Fruit fly (Drosophila melanogaster) whole organism, embryonic: ENCODE measurements around the gene CG11898.

Experiments used
- Atf3 ChIP-seq: fragments of 200-800 bp; sonication (Bioruptor generic); optimal IDR thresholded peaks from 3 replicates; lab custom pipeline; 2016; ENCODE audit warnings: missing biosample characterization, missing genetic modification characterization
- C15 ChIP-seq: fragments of 200-800 bp; sonication (Bioruptor generic); IDR thresholded peaks from 3 replicates; pipeline ENCODE4 v1.3.6; 2022; ENCODE audit warnings: missing biosample characterization, missing genetic modification characterization
- CG10366 ChIP-seq: fragments of 200-800 bp; sonication (Bioruptor generic); IDR thresholded peaks from 2 replicates; pipeline ENCODE4 v1.3.6; 2022; ENCODE audit warnings: missing biosample characterization, missing genetic modification characterization
- CG11696 ChIP-seq: fragments of 200-800 bp; sonication (Bioruptor generic); IDR thresholded peaks from 2 replicates; pipeline ENCODE4 v1.3.6; 2022; ENCODE audit warnings: missing biosample characterization, missing genetic modification characterization
- CG1233 ChIP-seq: fragments of 200-800 bp; sonication (Bioruptor generic); optimal IDR thresholded peaks from 4 replicates; lab custom pipeline; 2018; ENCODE audit warnings: missing biosample characterization, mild to moderate bottlenecking, missing genetic modification characterization
- CG12744 ChIP-seq: fragments of 200-800 bp; sonication (Bioruptor generic); optimal IDR thresholded peaks from 2 replicates; lab custom pipeline; 2016; ENCODE audit warnings: missing biosample characterization, missing genetic modification characterization
- CG13287 ChIP-seq: fragments of 200-800 bp; sonication (Bioruptor generic); IDR thresholded peaks from 2 replicates; pipeline ENCODE4 v1.3.6; 2022; ENCODE audit warnings: missing biosample characterization, missing genetic modification characterization; ENCODE audit not compliant: partially characterized antibody
- CG15073 ChIP-seq: fragments of 200-800 bp; sonication (Bioruptor generic); optimal IDR thresholded peaks from 2 replicates; lab custom pipeline; 2016; ENCODE audit warnings: missing biosample characterization, missing genetic modification characterization
- CG15514 ChIP-seq: fragments of 200-800 bp; sonication (Bioruptor generic); optimal IDR thresholded peaks from 3 replicates; lab custom pipeline; 2017; ENCODE audit warnings: missing biosample characterization, missing genetic modification characterization, mild to moderate bottlenecking, moderate library complexity, missing genetic modification reagents
- CG16779 ChIP-seq: fragments of 200-800 bp; sonication (Bioruptor generic); IDR thresholded peaks from 2 replicates; pipeline ENCODE4 v1.3.6; 2022; ENCODE audit warnings: missing biosample characterization, missing genetic modification characterization
- CG17359 ChIP-seq: fragments of 200-800 bp; sonication (Bioruptor generic); optimal IDR thresholded peaks from 3 replicates; lab custom pipeline; 2018; ENCODE audit warnings: missing biosample characterization, mild to moderate bottlenecking, missing genetic modification characterization, moderate library complexity
- CG17612 ChIP-seq: fragments of 200-800 bp; sonication (Bioruptor generic); IDR thresholded peaks from 2 replicates; pipeline ENCODE4 v1.3.6; 2022; ENCODE audit warnings: missing biosample characterization, missing genetic modification characterization
- CG17912 ChIP-seq: fragments of 200-800 bp; sonication (Bioruptor generic); optimal IDR thresholded peaks from 2 replicates; lab custom pipeline; 2018; ENCODE audit warnings: missing biosample characterization, mild to moderate bottlenecking, missing genetic modification characterization
- CG1792 ChIP-seq: fragments of 200-800 bp; sonication (Bioruptor generic); optimal IDR thresholded peaks from 2 replicates; lab custom pipeline; 2016; ENCODE audit warnings: missing biosample characterization, missing genetic modification characterization
- CG1832 ChIP-seq: fragments of 200-800 bp; sonication (Bioruptor generic); optimal IDR thresholded peaks from 2 replicates; lab custom pipeline; 2017; ENCODE audit warnings: missing biosample characterization, mild to moderate bottlenecking, missing genetic modification characterization, inconsistent platforms
- CG18599 ChIP-seq: fragments of 200-800 bp; sonication (Bioruptor generic); optimal IDR thresholded peaks from 3 replicates; lab custom pipeline; 2017; ENCODE audit warnings: missing biosample characterization, missing genetic modification characterization, mild to moderate bottlenecking, moderate library complexity, missing genetic modification reagents
- CG2875 ChIP-seq: fragments of 200-800 bp; sonication (Bioruptor generic); optimal IDR thresholded peaks from 2 replicates; lab custom pipeline; 2017; ENCODE audit warnings: missing biosample characterization, mild to moderate bottlenecking, missing genetic modification characterization, missing genetic modification reagents
- CG34224 ChIP-seq: fragments of 200-800 bp; sonication (Bioruptor generic); IDR thresholded peaks from 3 replicates; pipeline ENCODE4 v1.3.6; 2022; ENCODE audit warnings: missing biosample characterization, missing genetic modification characterization; ENCODE audit not compliant: partially characterized antibody
- CG3838 ChIP-seq: fragments of 200-800 bp; sonication (Bioruptor generic); optimal IDR thresholded peaks from 3 replicates; lab custom pipeline; 2016; ENCODE audit warnings: missing biosample characterization, missing genetic modification characterization
- CG5245 ChIP-seq: fragments of 200-800 bp; sonication (Bioruptor generic); optimal IDR thresholded peaks from 3 replicates; lab custom pipeline; 2016; ENCODE audit warnings: missing biosample characterization, missing genetic modification characterization
- CG5953 ChIP-seq: fragments of 200-800 bp; sonication (Bioruptor generic); IDR thresholded peaks from 2 replicates; pipeline ENCODE4 v1.3.6; 2022; ENCODE audit warnings: missing biosample characterization, missing genetic modification characterization
- Chrac-16 ChIP-seq: fragments of 200-800 bp; sonication (Bioruptor generic); optimal IDR thresholded peaks from 3 replicates; lab custom pipeline; 2016; ENCODE audit warnings: missing biosample characterization, missing genetic modification characterization
- Dp ChIP-seq: fragments of 200-800 bp; sonication (Bioruptor generic); optimal IDR thresholded peaks from 2 replicates; lab custom pipeline; 2018; ENCODE audit warnings: missing biosample characterization, mild to moderate bottlenecking, missing genetic modification characterization, moderate library complexity
- E2f2 ChIP-seq: fragments of 200-800 bp; sonication (Bioruptor generic); IDR thresholded peaks from 2 replicates; pipeline ENCODE4 v1.3.6; 2022; ENCODE audit warnings: missing biosample characterization, missing genetic modification characterization
- Nf-YA ChIP-seq: fragments of 200-800 bp; sonication (Bioruptor generic); IDR thresholded peaks from 2 replicates; pipeline ENCODE4 v1.3.6; 2022; ENCODE audit warnings: missing biosample characterization, missing genetic modification characterization
- Nf-YC ChIP-seq: fragments of 200-800 bp; optimal IDR thresholded peaks from 3 replicates; lab custom pipeline; 2019; ENCODE audit warnings: missing biosample characterization, mild to moderate bottlenecking, missing genetic modification characterization, moderate library complexity
- Poxn ChIP-seq: fragments of 200-800 bp; sonication (Bioruptor generic); IDR thresholded peaks from 2 replicates; pipeline ENCODE4 v1.3.6; 2022; ENCODE audit warnings: missing biosample characterization, missing genetic modification characterization
- Sry-δ ChIP-seq: fragments of 200-800 bp; sonication (Bioruptor generic); optimal IDR thresholded peaks from 2 replicates; lab custom pipeline; 2016; ENCODE audit warnings: missing biosample characterization, missing genetic modification characterization
- Trl ChIP-seq, 3 experiments: fragments of >200 bp in 2 of 3; fragments of 200-800 bp in 1 of 3; sonication (Bioruptor generic) in 1 of 3; optimal IDR thresholded peaks; 2 replicates in 1 of 3; 3 replicates in 2 of 3; lab custom pipeline; 2016 to 2017; ENCODE audit warnings: missing biosample characterization in 1 of 3, missing genetic modification characterization in 1 of 3
- ab ChIP-seq: fragments of 200-800 bp; sonication (Bioruptor generic); optimal IDR thresholded peaks from 2 replicates; lab custom pipeline; 2016; ENCODE audit warnings: missing biosample characterization, missing genetic modification characterization
- ac ChIP-seq: fragments of 200-800 bp; sonication (Bioruptor generic); optimal IDR thresholded peaks from 3 replicates; lab custom pipeline; 2017; ENCODE audit warnings: missing biosample characterization, mild to moderate bottlenecking, missing genetic modification characterization
- bab2 ChIP-seq: fragments of 200-800 bp; sonication (Bioruptor generic); optimal IDR thresholded peaks from 2 replicates; lab custom pipeline; 2016; ENCODE audit warnings: missing biosample characterization, missing genetic modification characterization
- cad ChIP-seq: fragments of >200 bp; optimal IDR thresholded peaks from 2 replicates; lab custom pipeline; 2017; ENCODE audit warnings: missing biosample characterization, missing genetic modification characterization
- chm ChIP-seq: fragments of 200-800 bp; sonication (Bioruptor generic); IDR thresholded peaks from 2 replicates; pipeline ENCODE4 v1.3.6; 2022; ENCODE audit warnings: missing biosample characterization, missing genetic modification characterization
- cwo ChIP-seq: fragments of 200-800 bp; sonication (Bioruptor generic); optimal IDR thresholded peaks from 3 replicates; lab custom pipeline; 2017; ENCODE audit warnings: missing biosample characterization, missing genetic modification characterization, mild to moderate bottlenecking, moderate library complexity, missing genetic modification reagents
- emc ChIP-seq: fragments of 200-800 bp; sonication (Bioruptor generic); optimal IDR thresholded peaks from 2 replicates; lab custom pipeline; 2016; ENCODE audit warnings: missing biosample characterization, missing genetic modification characterization
- en ChIP-seq: fragments of 200-800 bp; sonication (Bioruptor generic); optimal IDR thresholded peaks from 2 replicates; lab custom pipeline; 2016; ENCODE audit warnings: missing biosample characterization, missing genetic modification characterization
- esg ChIP-seq: fragments of 200-800 bp; sonication (Bioruptor generic); conservative IDR thresholded peaks from 2 replicates; pipeline ENCODE4 v1.3.6; 2022; ENCODE audit warnings: missing biosample characterization, missing genetic modification characterization
- gsb ChIP-seq: fragments of 200-800 bp; sonication (Bioruptor generic); IDR thresholded peaks from 2 replicates; pipeline ENCODE4 v1.3.6; 2022; ENCODE audit warnings: missing biosample characterization, missing genetic modification characterization
- gt ChIP-seq: fragments of 200-800 bp; sonication (Bioruptor generic); IDR thresholded peaks from 2 replicates; pipeline ENCODE4 v1.3.6; 2022; ENCODE audit warnings: missing biosample characterization, missing genetic modification characterization
- knrl ChIP-seq: fragments of 200-800 bp; sonication (Bioruptor generic); IDR thresholded peaks from 3 replicates; pipeline ENCODE4 v1.3.6; 2022; ENCODE audit warnings: missing biosample characterization, missing genetic modification characterization; ENCODE audit not compliant: partially characterized antibody
- nerfin-1 ChIP-seq: fragments of 200-800 bp; sonication (Bioruptor generic); optimal IDR thresholded peaks from 3 replicates; lab custom pipeline; 2019; ENCODE audit warnings: missing biosample characterization, mild to moderate bottlenecking, missing genetic modification characterization, moderate library complexity
- pita ChIP-seq: fragments of 200-800 bp; sonication (Bioruptor generic); optimal IDR thresholded peaks from 2 replicates; lab custom pipeline; 2017; ENCODE audit warnings: missing biosample characterization, mild to moderate bottlenecking, missing genetic modification characterization
- schlank ChIP-seq: fragments of 200-800 bp; sonication (Bioruptor generic); optimal IDR thresholded peaks from 2 replicates; lab custom pipeline; 2018; ENCODE audit warnings: missing biosample characterization, mild to moderate bottlenecking, missing genetic modification characterization
- sens-2 ChIP-seq: fragments of 200-800 bp; sonication (Bioruptor generic); IDR thresholded peaks from 2 replicates; pipeline ENCODE4 v1.3.6; 2022; ENCODE audit warnings: missing biosample characterization, missing genetic modification characterization
- stwl ChIP-seq: fragments of 200-800 bp; sonication (Bioruptor generic); optimal IDR thresholded peaks from 3 replicates; lab custom pipeline; 2018; ENCODE audit warnings: missing biosample characterization, mild to moderate bottlenecking, missing genetic modification characterization, moderate library complexity
- ttk ChIP-seq: fragments of 200-800 bp; sonication (Bioruptor generic); IDR thresholded peaks from 2 replicates; pipeline ENCODE4 v2.1.2; 2022; ENCODE audit warnings: missing biosample characterization, missing genetic modification characterization
- unc-4 ChIP-seq: fragments of 200-800 bp; sonication (Bioruptor generic); IDR thresholded peaks from 2 replicates; pipeline ENCODE4 v1.3.6; 2022; ENCODE audit warnings: missing biosample characterization, missing genetic modification characterization; ENCODE audit not compliant: partially characterized antibody
- z ChIP-seq: fragments of 200-800 bp; sonication (Bioruptor generic); IDR thresholded peaks from 3 replicates; pipeline ENCODE4 v1.3.6; 2022; ENCODE audit warnings: missing biosample characterization, missing genetic modification characterization
- zen2 ChIP-seq: fragments of 200-800 bp; sonication (Bioruptor generic); IDR thresholded peaks from 3 replicates; pipeline ENCODE4 v1.3.6; 2022; ENCODE audit warnings: missing biosample characterization, missing genetic modification characterization; ENCODE audit not compliant: partially characterized antibody

Gene CG11898

DNA sequence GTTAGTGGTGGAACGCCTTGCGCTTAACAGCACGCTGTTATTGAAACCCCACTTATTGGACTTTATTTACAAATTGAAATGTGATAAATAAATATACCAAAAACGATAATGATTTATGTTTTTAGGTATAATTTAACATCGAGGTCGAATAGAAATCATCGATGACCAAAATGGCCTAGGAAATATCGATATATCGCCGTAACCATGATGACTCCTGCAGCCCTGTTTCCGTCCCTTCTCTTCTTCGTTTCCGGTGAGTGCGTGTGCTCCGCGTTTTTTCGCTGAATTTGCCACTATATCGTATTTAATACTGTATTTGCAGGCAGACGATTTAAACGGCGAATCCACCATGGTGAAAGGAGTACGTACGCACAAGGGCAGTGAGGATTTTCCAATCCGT lies 54.5 kb downstream of the CG11898 start, which contains the start of gene eEF1gamma (continued):
- peak; percentile 93 for TF ChIP-seq ttk (GFP tag; lab: Robert Waterston, UW)
- TF ChIP-seq CG1233 (GFP tag; lab: Kevin White, UChicago) = peak; percentile 98
- peak; percentile 97 for TF ChIP-seq sens-2
- TF ChIP-seq ac (GFP tag; lab: Kevin White, UChicago) = peak; percentile 92
- peak; percentile 93 for TF ChIP-seq C15 (GFP tag; lab: Robert Waterston, UW)
- TF ChIP-seq CG34224 = peak; percentile 91
- TF ChIP-seq Poxn = peak; percentile 69
- peak; percentile 82 for TF ChIP-seq E2f2 (GFP tag; lab: Robert Waterston, UW)
- peak; percentile 80 for TF ChIP-seq Chrac-16 (GFP tag; lab: Kevin White, UChicago)
- TF ChIP-seq en (GFP tag; lab: Kevin White, UChicago) = peak; percentile 93
- peak; percentile 87 for TF ChIP-seq CG5245 (GFP tag; lab: Kevin White, UChicago)
- TF ChIP-seq ab (GFP tag; lab: Kevin White, UChicago) = peak; percentile 68
- TF ChIP-seq CG2875 = peak; percentile 95
- TF ChIP-seq schlank (tag; lab: Kevin White, UChicago) = peak; percentile 96
- peak; percentile 94 for TF ChIP-seq emc (GFP tag; lab: Kevin White, UChicago)
- TF ChIP-seq CG17359 = peak; percentile 92
- peak; percentile 89 for TF ChIP-seq CG17612 (GFP tag; lab: Robert Waterston, UW)
- TF ChIP-seq esg = peak; percentile 61; the same call in 1 of the 2 replicates
- TF ChIP-seq Nf-YC (tag; lab: Kevin White, UChicago) = peak; percentile 81
- TF ChIP-seq z (GFP tag; lab: Robert Waterston, UW) = peak; percentile 78
- peak; percentile 91 for TF ChIP-seq stwl (tag; lab: Kevin White, UChicago)
- TF ChIP-seq CG16779 (GFP tag; lab: Robert Waterston, UW) = peak; percentile 93
- peak; percentile 95 for TF ChIP-seq Sry-δ
- TF ChIP-seq bab2 (GFP tag; lab: Kevin White, UChicago) = peak; percentile 85
- TF ChIP-seq CG3838 = peak; percentile 89
- no peak for TF ChIP-seq pita
- TF ChIP-seq zen2 (GFP tag; lab: Robert Waterston, UW) = peak; percentile 88
- TF ChIP-seq CG10366 (GFP tag; lab: Robert Waterston, UW) = peak; percentile 92
- TF ChIP-seq chm (GFP tag; lab: Robert Waterston, UW) = peak; percentile 98
- TF ChIP-seq Nf-YA (GFP tag; lab: Robert Waterston, UW) = peak; percentile 93
- peak; percentile 97 for TF ChIP-seq CG17912 (GFP tag; lab: Kevin White, UChicago)
- TF ChIP-seq Atf3 = peak; percentile 91
- peak; percentile 52 for TF ChIP-seq Dp (GFP tag; lab: Kevin White, UChicago)
- peak; percentile 83 for TF ChIP-seq CG11696 (GFP tag; lab: Robert Waterston, UW)
- TF ChIP-seq gt = peak; percentile 84
- TF ChIP-seq CG12744 (GFP tag; lab: Kevin White, UChicago) = peak; percentile 95
- peak; percentile 94 for TF ChIP-seq CG15514 (GFP tag; lab: Kevin White, UChicago)
- peak; percentile 92 for TF ChIP-seq unc-4 (GFP tag; lab: Robert Waterston, UW)
- no peak for TF ChIP-seq Trl (optimal IDR thresholded peaks at IDR 0.05; lab: Kevin White, UChicago)
- TF ChIP-seq Trl (GFP tag; optimal IDR thresholded peaks at IDR 0.05; lab: Kevin White, UChicago) = peak; percentile 95
- TF ChIP-seq CG1792 (GFP tag; lab: Kevin White, UChicago) = peak; percentile 93
- TF ChIP-seq CG5953 (GFP tag; lab: Robert Waterston, UW) = peak; percentile 93
- TF ChIP-seq cad = no peak
- peak; percentile 94 for TF ChIP-seq knrl (GFP tag; lab: Robert Waterston, UW)
- peak; percentile 77 for TF ChIP-seq cwo (GFP tag; lab: Kevin White, UChicago)
- TF ChIP-seq CG18599 (GFP tag; lab: Kevin White, UChicago) = peak; percentile 95
- peak; percentile 94 for TF ChIP-seq gsb (GFP tag; lab: Robert Waterston, UW)
- peak; percentile 93 for TF ChIP-seq nerfin-1 (tag; lab: Kevin White, UChicago)
- TF ChIP-seq CG1832 (GFP tag; lab: Kevin White, UChicago) = no peak
- peak; percentile 15 for TF ChIP-seq CG15073 (GFP tag; lab: Kevin White, UChicago)
- TF ChIP-seq CG13287 (GFP tag; lab: Robert Waterston, UW) = peak; percentile 92
